Fruit fly (Drosophila melanogaster) whole organism: ENCODE results near the gene kumpel.
A peak's percentile ranks its signal among the peaks of the same experiment; 100 is the strongest.

ENCODE experiments used
- CG8478 ChIP-seq: fragments of >200 bp; optimal IDR thresholded peaks from 2 replicates; lab custom pipeline; 2018; ENCODE audit warnings: inconsistent platforms
- Dll ChIP-seq: fragments of >200 bp; optimal IDR thresholded peaks from 2 replicates; lab custom pipeline; 2017
- EcR ChIP-seq, 2 experiments: fragments of >200 bp; optimal IDR thresholded peaks; 2 replicates each; lab custom pipeline; 2017; ENCODE audit warnings: missing biosample characterization in 2 of 2, missing genetic modification characterization in 2 of 2, missing genetic modification reagents in 2 of 2
- pan ChIP-seq: fragments of >200 bp; optimal IDR thresholded peaks from 2 replicates; lab custom pipeline; 2017
- usp ChIP-seq: fragments of >200 bp; optimal IDR thresholded peaks from 2 replicates; lab custom pipeline; 2017; ENCODE audit warnings: missing biosample characterization, missing genetic modification characterization, mixed read lengths

- no peak for TF ChIP-seq pan (lab: Kevin White, UChicago)
- peak in 1 of 2 experiments; percentile 90 for TF ChIP-seq EcR (GFP tag; optimal IDR thresholded peaks at IDR 0.05; lab: Kevin White, UChicago)
- no peak for TF ChIP-seq usp (GFP tag; lab: Kevin White, UChicago)
- no peak for TF ChIP-seq Dll (lab: Kevin White, UChicago)
- no peak for TF ChIP-seq CG8478
Measured at dm6 chr3R:25883877-25884276, 22.9 kb upstream of the kumpel start.
